Fruit fly (Drosophila melanogaster) S2 (cell line): ENCODE data around the gene CG13029.
A peak's percentile ranks its signal among the peaks of the same experiment; 100 is the strongest.

ENCODE experiments used
- CG8478 ChIP-seq: fragments of >200 bp; optimal IDR thresholded peaks from 2 replicates; lab custom pipeline; 2018
- CTCF ChIP-seq, 2 experiments: fragments of >200 bp; optimal IDR thresholded peaks; 2 replicates each; lab custom pipeline; 2018

CG13029 gene

dm6 chr3L:16873679-16874078 lies 13.3 kb downstream of the CG13029 start:
- TF ChIP-seq CG8478 = no peak
- TF ChIP-seq CTCF (optimal IDR thresholded peaks at IDR 0.05; lab: Kevin White, UChicago) = no peak

DNA sequence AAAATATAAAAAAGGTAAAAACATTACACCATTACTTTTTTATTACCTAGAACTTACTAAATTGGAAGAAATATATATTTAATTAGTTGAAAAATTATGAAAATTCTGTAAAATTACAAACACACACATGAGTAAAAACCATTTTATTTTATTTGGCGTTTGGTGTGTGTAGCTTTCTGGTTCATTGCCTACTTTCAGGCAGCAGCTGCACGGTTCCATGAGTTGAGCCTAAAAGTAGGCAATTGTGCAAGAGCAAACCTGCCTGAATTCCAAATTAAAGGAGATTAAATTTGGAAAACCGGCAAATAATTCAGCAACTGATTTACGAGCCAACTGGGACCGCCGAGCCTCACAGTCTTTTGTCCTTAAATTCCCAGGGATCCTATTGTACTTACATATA lies 15.1 kb downstream of the CG13029 start:
- TF ChIP-seq CG8478 (no peak), CTCF (optimal IDR thresholded peaks at IDR 0.05; lab: Kevin White, UChicago) (peak in 1 of 2 experiments; percentile 38)

dm6 chr3L:16875959-16876358 lies 15.5 kb downstream of the CG13029 start:
- no peak for TF ChIP-seq CTCF (optimal IDR thresholded peaks at IDR 0.05; lab: Kevin White, UChicago)
- TF ChIP-seq CG8478 = no peak

DNA sequence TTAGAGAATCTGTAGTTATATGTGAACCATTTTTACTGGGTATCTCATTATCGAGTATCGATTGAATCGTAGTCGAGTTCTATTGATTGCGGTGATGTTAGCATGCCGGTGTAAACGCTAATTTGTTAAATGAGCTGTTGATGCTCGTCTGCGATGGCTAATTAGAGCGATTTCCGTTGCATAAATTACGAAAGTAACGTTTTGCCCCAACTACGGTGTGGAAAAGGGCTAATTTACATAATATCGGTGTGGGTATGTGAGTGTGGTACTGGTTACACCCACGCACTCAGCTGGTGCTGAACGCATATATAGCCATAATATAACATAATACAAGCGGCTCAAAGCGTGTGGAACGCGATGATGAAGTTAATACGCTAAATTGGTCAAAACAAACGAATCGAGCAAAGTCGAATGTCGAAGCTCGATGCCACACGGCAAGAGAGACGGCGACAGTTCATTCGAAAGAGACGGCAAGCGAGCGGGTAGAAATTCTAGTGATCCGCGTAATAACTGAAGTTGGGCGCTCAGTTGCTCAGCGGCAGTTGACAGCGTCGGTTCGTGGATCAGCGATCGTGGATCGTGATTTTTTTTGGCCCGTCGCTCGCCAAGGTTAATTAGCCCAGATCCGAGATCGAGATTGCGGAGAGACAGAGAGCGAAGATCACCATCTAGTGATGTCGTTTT lies 16.5 kb downstream of the CG13029 start, which contains the start of gene CG32170:
Gene CG32170 (plus strand): TSS at position 525 of the 684 bp plus-strand sequence.
- TF ChIP-seq CG8478 (no peak), CTCF (optimal IDR thresholded peaks at IDR 0.05; lab: Kevin White, UChicago) (no peak)

DNA sequence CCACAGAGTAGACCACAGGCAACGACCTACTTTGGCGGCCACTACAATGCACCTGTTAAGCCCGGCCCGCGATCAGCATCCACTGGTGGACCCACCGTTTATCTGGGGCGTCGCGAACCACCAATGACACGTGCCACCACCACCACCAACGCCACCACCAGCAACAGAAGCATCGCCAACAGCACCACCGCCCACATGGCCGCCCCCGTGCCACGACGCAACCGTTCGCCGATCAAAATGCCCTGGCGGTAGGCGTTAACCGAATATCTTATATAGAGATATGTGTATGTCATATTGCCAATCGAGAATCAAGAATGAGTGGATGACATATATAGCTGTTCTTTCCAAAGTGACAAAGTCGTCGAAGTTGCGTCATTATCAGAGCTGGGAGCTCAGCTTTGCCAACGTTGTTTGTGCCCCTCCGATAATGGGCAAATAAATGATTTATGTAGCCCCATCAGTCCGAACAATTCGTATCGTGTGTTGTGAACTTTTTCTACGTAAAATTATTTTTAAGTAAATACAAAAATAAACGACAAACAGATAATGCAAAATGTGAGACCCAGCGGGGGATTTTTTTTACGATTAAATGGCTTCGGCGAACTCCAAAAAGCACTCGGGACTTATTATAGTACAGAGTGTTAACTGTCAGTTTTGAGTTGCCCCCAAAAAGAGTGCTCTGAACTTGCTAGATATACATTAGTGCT lies 18.6 kb downstream of the CG13029 start:
- TF ChIP-seq CTCF (optimal IDR thresholded peaks at IDR 0.05; lab: Kevin White, UChicago) = no peak
- TF ChIP-seq CG8478 = no peak

dm6 chr3L:16881097-16881496 lies 20.7 kb downstream of the CG13029 start:
- TF ChIP-seq CTCF (optimal IDR thresholded peaks at IDR 0.05; lab: Kevin White, UChicago) (no peak), CG8478 (no peak)

dm6 chr3L:16884037-16884436 lies 23.6 kb downstream of the CG13029 start:
- TF ChIP-seq CTCF (optimal IDR thresholded peaks at IDR 0.05; lab: Kevin White, UChicago) (peak in 1 of 2 experiments; percentile 59), CG8478 (no peak)

DNA sequence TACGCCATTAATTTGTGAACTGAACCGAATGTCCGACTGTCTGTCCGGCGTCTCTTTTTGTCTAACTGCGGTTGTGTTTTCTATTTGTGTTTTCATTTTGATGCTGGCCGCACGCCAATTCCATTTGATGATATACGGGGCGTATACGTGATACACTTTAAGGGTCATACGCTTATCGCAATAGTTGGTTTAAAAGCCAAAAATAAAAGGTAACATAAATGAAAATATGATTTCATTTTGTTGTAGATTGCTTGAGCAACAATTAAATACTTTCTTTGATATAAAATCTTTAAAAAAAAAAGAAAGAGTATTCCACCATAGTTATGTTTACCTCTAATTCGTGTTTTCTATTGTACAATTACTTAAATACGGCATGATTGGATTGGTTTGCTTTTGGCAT lies 24.6 kb downstream of the CG13029 start:
- TF ChIP-seq CG8478 (no peak), CTCF (optimal IDR thresholded peaks at IDR 0.05; lab: Kevin White, UChicago) (no peak)

dm6 chr3L:16886179-16886930 lies 25.9 kb downstream of the CG13029 start:
- no peak for TF ChIP-seq CTCF (optimal IDR thresholded peaks at IDR 0.05; lab: Kevin White, UChicago)
- TF ChIP-seq CG8478 = no peak

dm6 chr3L:16887272-16887671 lies 26.9 kb downstream of the CG13029 start:
- TF ChIP-seq CTCF (optimal IDR thresholded peaks at IDR 0.05; lab: Kevin White, UChicago) (no peak), CG8478 (no peak)

DNA sequence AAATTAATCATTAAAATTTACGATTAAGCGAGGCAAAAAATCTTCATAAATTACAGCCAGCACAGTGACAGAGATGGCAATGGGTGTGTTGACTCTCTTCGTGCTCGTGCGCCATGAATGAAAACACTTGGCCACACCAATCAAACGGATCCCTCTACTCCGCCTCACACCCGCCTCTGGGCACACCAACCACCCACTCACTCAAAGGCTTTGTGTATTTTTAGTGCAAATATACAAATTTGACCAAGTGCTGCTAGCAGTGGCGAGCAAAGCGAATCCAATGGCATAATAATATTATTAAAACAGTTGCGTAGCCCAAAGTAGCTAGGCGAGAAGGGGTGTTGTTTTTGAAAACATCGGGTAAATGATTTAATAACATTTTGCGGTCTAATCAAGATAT lies 29.1 kb downstream of the CG13029 start:
- TF ChIP-seq CTCF (optimal IDR thresholded peaks at IDR 0.05; lab: Kevin White, UChicago) = no peak
- TF ChIP-seq CG8478 = no peak

dm6 chr3L:16890650-16891336 lies 30.4 kb downstream of the CG13029 start:
- TF ChIP-seq CTCF (optimal IDR thresholded peaks at IDR 0.05; lab: Kevin White, UChicago) = no peak
- TF ChIP-seq CG8478 = no peak

DNA sequence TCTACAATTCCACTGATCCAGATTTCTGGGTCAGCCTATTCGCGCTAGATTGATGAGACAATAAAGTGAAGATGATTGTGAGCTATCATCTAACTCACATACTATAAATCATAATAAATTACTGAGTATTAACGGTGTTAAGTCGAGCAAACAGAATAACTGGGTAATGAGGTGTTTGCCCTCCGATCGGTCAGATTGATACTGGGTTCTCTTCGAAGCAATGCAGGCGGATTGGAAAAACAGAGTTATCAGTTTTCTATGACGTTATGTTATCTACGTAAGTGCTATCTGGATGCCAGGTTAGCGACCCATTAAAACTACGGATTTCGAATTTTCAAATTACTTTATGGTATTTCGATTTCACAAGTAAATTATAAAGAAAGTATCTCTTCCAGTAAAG lies 31.5 kb downstream of the CG13029 start:
- TF ChIP-seq CG8478 = no peak
- TF ChIP-seq CTCF (optimal IDR thresholded peaks at IDR 0.05; lab: Kevin White, UChicago) = no peak

DNA sequence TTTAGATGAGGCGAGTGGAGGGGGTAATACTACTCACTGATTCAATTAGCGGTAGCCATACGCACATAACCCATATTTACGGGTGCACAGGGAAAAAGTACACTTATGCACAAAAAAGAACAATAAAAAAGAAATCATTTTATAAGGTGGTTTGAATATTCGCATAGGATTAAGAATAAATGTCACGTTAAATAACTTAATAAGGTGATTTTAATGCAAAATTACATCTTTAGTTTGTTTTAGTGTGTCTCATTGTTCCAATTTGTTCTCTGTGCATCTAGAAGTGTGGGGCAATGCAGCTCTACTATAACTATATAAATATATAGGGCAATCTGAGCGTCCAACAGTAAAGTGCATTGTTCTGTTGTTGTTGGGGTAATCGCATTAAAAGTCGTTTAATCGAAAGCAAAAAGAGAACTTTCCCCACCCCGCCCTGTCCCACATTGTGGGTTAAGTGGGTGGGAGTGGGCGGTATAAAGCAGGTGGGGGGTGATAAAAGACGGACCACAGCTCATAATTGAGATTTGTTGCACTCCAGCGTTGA lies 32.4 kb downstream of the CG13029 start:
- no peak for TF ChIP-seq CTCF (optimal IDR thresholded peaks at IDR 0.05; lab: Kevin White, UChicago)
- TF ChIP-seq CG8478 = no peak

DNA sequence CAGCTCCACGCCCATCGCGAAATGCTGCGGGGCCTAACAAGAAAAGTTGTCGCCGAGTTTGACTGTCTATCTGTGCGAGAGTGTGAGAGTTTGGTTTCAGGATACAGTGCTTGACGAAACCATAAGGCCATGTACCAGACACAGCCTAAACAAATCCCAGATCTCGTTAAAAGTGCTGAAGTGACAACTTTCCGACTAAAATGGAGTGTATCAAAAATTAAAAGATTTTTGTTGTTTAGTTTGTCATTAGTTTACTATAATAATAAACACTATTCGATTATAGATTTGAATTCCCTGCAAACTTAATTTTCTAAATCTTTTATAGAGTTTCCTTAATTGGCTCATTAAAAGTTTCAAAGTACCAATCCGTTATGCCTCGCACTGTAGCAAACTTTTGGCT lies 33.2 kb downstream of the CG13029 start:
- TF ChIP-seq CTCF (optimal IDR thresholded peaks at IDR 0.05; lab: Kevin White, UChicago) = no peak
- no peak for TF ChIP-seq CG8478
